Worm (Caenorhabditis elegans) whole organism, L4 larva: ENCODE measurements around the gene F40G9.17.

Experiments
- D1046.2 ChIP-seq: fragments of 200-800 bp; sonication (Bioruptor generic); IDR thresholded peaks from 2 replicates; pipeline ENCODE4 v1.3.6; 2022; ENCODE audit warnings: missing genetic modification characterization, missing compliant biosample characterization
- F44E2.7 ChIP-seq: fragments of 200-800 bp; sonication (Bioruptor generic); IDR thresholded peaks from 2 replicates; pipeline ENCODE4 v2.1.2; 2022; ENCODE audit warnings: missing genetic modification characterization, missing compliant biosample characterization
- R02D3.7 ChIP-seq: fragments of 150-350 bp; sonication (generic microtip); optimal IDR thresholded peaks from 3 replicates; lab custom pipeline; 2014; ENCODE audit warnings: missing biosample characterization, missing genetic modification characterization
- Y105C5A.15 ChIP-seq: fragments of 200-800 bp; sonication (Bioruptor generic); IDR thresholded peaks from 2 replicates; pipeline ENCODE4 v1.3.6; 2022; ENCODE audit warnings: missing genetic modification characterization, missing compliant biosample characterization
- Y48G9A.11 ChIP-seq: fragments of 200-800 bp; sonication (Bioruptor generic); IDR thresholded peaks from 2 replicates; pipeline ENCODE4 v1.3.6; 2022; ENCODE audit warnings: missing genetic modification reagents, missing genetic modification characterization, missing compliant biosample characterization
- Y5F2A.4 ChIP-seq: fragments of 200-800 bp; sonication (Bioruptor generic); optimal IDR thresholded peaks from 2 replicates; lab custom pipeline; 2018; ENCODE audit warnings: mild to moderate bottlenecking, missing genetic modification characterization, missing compliant biosample characterization
- Y75B8A.6 ChIP-seq: fragments of 200-800 bp; sonication (Bioruptor generic); IDR thresholded peaks from 2 replicates; pipeline ENCODE4 v1.3.6; 2022; ENCODE audit warnings: missing genetic modification reagents, missing genetic modification characterization, missing compliant biosample characterization
- ZK337.2 ChIP-seq: fragments of 200-800 bp; sonication (Bioruptor generic); IDR thresholded peaks from 2 replicates; pipeline ENCODE4 v1.3.6; 2022; ENCODE audit warnings: missing genetic modification reagents, missing genetic modification characterization, missing compliant biosample characterization
- aha-1 ChIP-seq: fragments of 150-350 bp; peaks from one replicate; lab custom pipeline; 2014; ENCODE audit warnings: missing biosample characterization, missing genetic modification characterization
- ama-1 ChIP-seq: fragments of 150-350 bp; optimal IDR thresholded peaks from 2 replicates; lab custom pipeline; 2014; ENCODE audit warnings: inconsistent platforms, mixed read lengths
- attf-4 ChIP-seq: sonication (generic microtip); optimal IDR thresholded peaks from 3 replicates; lab custom pipeline; 2017; ENCODE audit warnings: missing biosample characterization, missing genetic modification characterization
- ceh-44 ChIP-seq: fragments of 200-800 bp; sonication (Bioruptor generic); IDR thresholded peaks from 2 replicates; pipeline ENCODE4 v1.3.6; 2022; ENCODE audit warnings: missing genetic modification reagents, missing genetic modification characterization, missing compliant biosample characterization
- cey-2 ChIP-seq: sonication (generic microtip); optimal IDR thresholded peaks from 3 replicates; lab custom pipeline; 2017; ENCODE audit warnings: missing genetic modification characterization, mild to moderate bottlenecking, missing compliant biosample characterization, antibody characterized with exemption, borderline replicate concordance; ENCODE audit not compliant: insufficient read depth
- daf-12 ChIP-seq: fragments of 150-350 bp; optimal IDR thresholded peaks from 2 replicates; lab custom pipeline; 2014; ENCODE audit warnings: missing biosample characterization, missing genetic modification reagents, missing genetic modification characterization
- daf-19 ChIP-seq: fragments of 200-800 bp; sonication (Bioruptor generic); conservative IDR thresholded peaks from 2 replicates; pipeline ENCODE4 v1.3.6; 2022; ENCODE audit warnings: missing genetic modification characterization, missing compliant biosample characterization
- dmd-9 ChIP-seq: fragments of 200-800 bp; sonication (Bioruptor generic); IDR thresholded peaks from 2 replicates; pipeline ENCODE4 v1.3.6; 2022; ENCODE audit warnings: missing genetic modification reagents, missing genetic modification characterization, missing compliant biosample characterization
- duxl-1 ChIP-seq: sonication (generic microtip); optimal IDR thresholded peaks from 2 replicates; lab custom pipeline; 2016; ENCODE audit warnings: mild to moderate bottlenecking, missing genetic modification characterization, moderate library complexity, missing compliant biosample characterization; ENCODE audit not compliant: poor library complexity
- egl-27 ChIP-seq: sonication (generic microtip); optimal IDR thresholded peaks from 3 replicates; lab custom pipeline; 2017; ENCODE audit warnings: missing biosample characterization, missing genetic modification reagents, missing genetic modification characterization
- egl-43 ChIP-seq: fragments of 200-800 bp; sonication (Bioruptor generic); IDR thresholded peaks from 2 replicates; pipeline ENCODE4 v1.3.6; 2022; ENCODE audit warnings: missing genetic modification reagents, missing genetic modification characterization, missing compliant biosample characterization
- gei-8 ChIP-seq: fragments of 200-800 bp; sonication (Bioruptor generic); optimal IDR thresholded peaks from 2 replicates; lab custom pipeline; 2018; ENCODE audit warnings: mild to moderate bottlenecking, missing genetic modification characterization, missing compliant biosample characterization
- hlh-30 ChIP-seq: sonication (generic microtip); optimal IDR thresholded peaks from 2 replicates; lab custom pipeline; 2017; ENCODE audit warnings: antibody characterized with exemption, mild to moderate bottlenecking, missing genetic modification characterization, missing compliant biosample characterization; ENCODE audit not compliant: insufficient read depth
- hmg-1.1 ChIP-seq: fragments of 200-800 bp; sonication (Bioruptor generic); IDR thresholded peaks from 2 replicates; pipeline ENCODE4 v1.3.6; 2022; ENCODE audit warnings: missing genetic modification reagents, missing genetic modification characterization, missing compliant biosample characterization
- lim-7 ChIP-seq: fragments of 200-800 bp; sonication (Bioruptor generic); IDR thresholded peaks from 2 replicates; pipeline ENCODE4 v1.3.6; 2022; ENCODE audit warnings: missing genetic modification characterization, missing compliant biosample characterization
- lin-1 ChIP-seq: fragments of 200-800 bp; sonication (Bioruptor generic); IDR thresholded peaks from 2 replicates; pipeline ENCODE4 v1.3.6; 2022; ENCODE audit warnings: missing genetic modification reagents, missing genetic modification characterization, missing compliant biosample characterization
- lin-15B ChIP-seq: fragments of 150-350 bp; sonication (generic microtip); optimal IDR thresholded peaks from 3 replicates; lab custom pipeline; 2014; ENCODE audit warnings: missing biosample characterization, missing genetic modification characterization
- lin-39 ChIP-seq: fragments of 150-350 bp; optimal IDR thresholded peaks from 2 replicates; lab custom pipeline; 2014; ENCODE audit warnings: missing biosample characterization, missing genetic modification reagents, missing genetic modification characterization
- lir-3 ChIP-seq: sonication (generic microtip); optimal IDR thresholded peaks from 2 replicates; lab custom pipeline; 2016; ENCODE audit warnings: mild to moderate bottlenecking, missing genetic modification characterization, missing compliant biosample characterization
- madf-5 ChIP-seq, 2 experiments: fragments of 200-800 bp; sonication (Bioruptor generic); IDR thresholded peaks; 2 replicates each; pipeline ENCODE4 v1.3.6; 2022; ENCODE audit warnings: missing compliant biosample characterization in 2 of 2, missing genetic modification characterization in 2 of 2
- madf-9 ChIP-seq: fragments of 200-800 bp; sonication (Bioruptor generic); conservative IDR thresholded peaks from 2 replicates; pipeline ENCODE4 v1.3.6; 2022; ENCODE audit warnings: missing genetic modification reagents, missing genetic modification characterization, missing compliant biosample characterization
- mdl-1 ChIP-seq, 2 experiments: fragments of 150-350 bp in 1 of 2; sonication (generic microtip) in 1 of 2; optimal IDR thresholded peaks; 2 replicates each; lab custom pipeline; 2014 to 2017; ENCODE audit warnings: missing biosample characterization in 2 of 2, missing genetic modification characterization in 2 of 2
- mxl-3 ChIP-seq: fragments of 200-800 bp; sonication (Bioruptor generic); optimal IDR thresholded peaks from 2 replicates; lab custom pipeline; 2018; ENCODE audit warnings: mild to moderate bottlenecking, missing genetic modification characterization, missing compliant biosample characterization
- nhr-102 ChIP-seq: sonication (generic microtip); optimal IDR thresholded peaks from 2 replicates; lab custom pipeline; 2016; ENCODE audit warnings: mild to moderate bottlenecking, missing genetic modification characterization, moderate library complexity, missing compliant biosample characterization
- nhr-111 ChIP-seq: fragments of 200-800 bp; sonication (Bioruptor generic); optimal IDR thresholded peaks from 2 replicates; lab custom pipeline; 2018; ENCODE audit warnings: mild to moderate bottlenecking, missing genetic modification characterization, missing compliant biosample characterization
- nhr-237 ChIP-seq: sonication (generic microtip); optimal IDR thresholded peaks from 2 replicates; lab custom pipeline; 2017; ENCODE audit warnings: missing biosample characterization, missing genetic modification characterization
- nhr-25 ChIP-seq: sonication (generic microtip); optimal IDR thresholded peaks from 2 replicates; lab custom pipeline; 2017; ENCODE audit warnings: missing genetic modification characterization, mild to moderate bottlenecking, missing compliant biosample characterization, antibody characterized with exemption, moderate library complexity, borderline replicate concordance; ENCODE audit not compliant: insufficient read depth
- nhr-28 ChIP-seq: fragments of 150-350 bp; optimal IDR thresholded peaks from 2 replicates; lab custom pipeline; 2014; ENCODE audit warnings: missing biosample characterization, missing genetic modification characterization
- nhr-41 ChIP-seq: fragments of 200-800 bp; sonication (Bioruptor generic); IDR thresholded peaks from 2 replicates; pipeline ENCODE4 v1.3.6; 2022; ENCODE audit warnings: missing genetic modification reagents, missing genetic modification characterization, missing compliant biosample characterization
- nhr-42 ChIP-seq: fragments of 200-800 bp; sonication (Bioruptor generic); IDR thresholded peaks from 2 replicates; pipeline ENCODE4 v1.3.6; 2022; ENCODE audit warnings: missing genetic modification characterization, missing compliant biosample characterization
- nhr-48 ChIP-seq: sonication (generic microtip); optimal IDR thresholded peaks from 2 replicates; lab custom pipeline; 2016; ENCODE audit warnings: mild to moderate bottlenecking, missing genetic modification characterization, missing compliant biosample characterization
- nhr-77 ChIP-seq: fragments of 150-350 bp; optimal IDR thresholded peaks from 2 replicates; lab custom pipeline; 2014; ENCODE audit warnings: missing biosample characterization, missing genetic modification characterization
- pha-4 ChIP-seq, 2 experiments: fragments of 150-350 bp in 1 of 2; fragments of 200-800 bp in 1 of 2; sonication (Bioruptor generic) in 1 of 2; IDR thresholded peaks in 1 of 2; optimal IDR thresholded peaks in 1 of 2; 2 replicates each; pipeline versions ENCODE4 v1.3.6 to Lab custom; 2014 to 2022; ENCODE audit warnings: missing genetic modification characterization in 2 of 2, missing genetic modification reagents in 2 of 2, missing biosample characterization in 1 of 2, missing compliant biosample characterization in 1 of 2
- php-3 ChIP-seq: fragments of 200-800 bp; sonication (Bioruptor generic); IDR thresholded peaks from 2 replicates; pipeline ENCODE4 v1.3.6; 2022; ENCODE audit warnings: missing genetic modification reagents, missing genetic modification characterization, missing compliant biosample characterization
- pqm-1 ChIP-seq: sonication (generic microtip); optimal IDR thresholded peaks from 2 replicates; lab custom pipeline; 2017; ENCODE audit warnings: missing biosample characterization, missing genetic modification characterization
- saeg-2 ChIP-seq: fragments of 200-800 bp; sonication (Bioruptor generic); IDR thresholded peaks from 2 replicates; pipeline ENCODE4 v1.3.6; 2022; ENCODE audit warnings: missing genetic modification reagents, missing genetic modification characterization, missing compliant biosample characterization
- sdz-12 ChIP-seq: fragments of 200-800 bp; sonication (Bioruptor generic); optimal IDR thresholded peaks from 2 replicates; lab custom pipeline; 2018; ENCODE audit warnings: mild to moderate bottlenecking, missing genetic modification characterization, missing compliant biosample characterization
- set-16 ChIP-seq: fragments of 200-800 bp; sonication (Bioruptor generic); IDR thresholded peaks from 2 replicates; pipeline ENCODE4 v1.3.6; 2022; ENCODE audit warnings: missing genetic modification reagents, missing genetic modification characterization, missing compliant biosample characterization
- snpc-4 ChIP-seq: fragments of 150-350 bp; optimal IDR thresholded peaks from 2 replicates; lab custom pipeline; 2014; ENCODE audit warnings: missing biosample characterization, missing genetic modification characterization
- unc-130 ChIP-seq: sonication (generic microtip); optimal IDR thresholded peaks from 2 replicates; lab custom pipeline; 2016; ENCODE audit warnings: missing genetic modification reagents, missing genetic modification characterization, missing compliant biosample characterization
- zag-1 ChIP-seq: fragments of 150-350 bp; optimal IDR thresholded peaks from 2 replicates; lab custom pipeline; 2014; ENCODE audit warnings: missing biosample characterization, missing genetic modification characterization
- zfp-2 ChIP-seq: sonication (generic microtip); optimal IDR thresholded peaks from 2 replicates; lab custom pipeline; 2016; ENCODE audit warnings: mild to moderate bottlenecking, missing genetic modification characterization, missing compliant biosample characterization
- zfp-3 ChIP-seq: fragments of 200-800 bp; sonication (Bioruptor generic); conservative IDR thresholded peaks from 2 replicates; pipeline ENCODE4 v1.3.6; 2022; ENCODE audit warnings: missing genetic modification reagents, missing genetic modification characterization, missing compliant biosample characterization

Gene F40G9.17

DNA sequence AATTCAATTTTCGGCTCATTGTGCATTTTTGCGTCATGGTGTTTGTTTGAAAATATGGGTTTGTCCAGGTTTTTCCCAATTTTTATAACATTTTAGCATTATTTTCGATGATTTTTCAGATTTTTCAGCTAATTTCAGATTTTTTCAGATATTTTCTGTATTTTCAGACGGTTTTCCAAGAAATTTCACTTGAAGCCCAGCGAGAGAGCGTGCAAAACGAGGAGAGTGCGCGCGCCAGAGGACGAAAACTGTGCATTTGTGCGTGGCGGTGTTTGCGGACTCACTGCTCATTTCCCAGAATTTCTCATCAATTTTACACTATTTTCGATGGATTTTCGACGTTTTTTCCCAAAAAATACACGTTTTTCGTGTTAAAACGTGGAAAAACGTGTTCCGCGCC, 40.9 kb downstream of the F40G9.17 start (continued):
- no peak for TF ChIP-seq gei-8 (GFP tag; lab: Kevin White, UChicago)
- TF ChIP-seq nhr-25 (tag; lab: Kevin White, UChicago) = no peak
- TF ChIP-seq egl-43 = 0 out of 2 replicates have a peak, but pooled peaks have one; percentile 44
- TF ChIP-seq nhr-111 (GFP tag; lab: Kevin White, UChicago) = no peak
- TF ChIP-seq nhr-237 (tag; lab: Kevin White, UChicago) = no peak
- TF ChIP-seq dmd-9 (GFP tag; lab: Robert Waterston, UW) = no peak
- TF ChIP-seq D1046.2 = no peak
- TF ChIP-seq php-3 (GFP tag; lab: Robert Waterston, UW) = no peak
- TF ChIP-seq hmg-1.1 (GFP tag; lab: Robert Waterston, UW) = peak; percentile 65
- TF ChIP-seq lin-15B (tag; lab: Kevin White, UChicago) = no peak
- TF ChIP-seq zag-1 = no peak
- no peak for TF ChIP-seq F44E2.7
- TF ChIP-seq nhr-102 (tag; lab: Kevin White, UChicago) = peak; percentile 54
- TF ChIP-seq mxl-3 = no peak
- no peak for TF ChIP-seq lir-3
- TF ChIP-seq lin-1 (GFP tag; lab: Robert Waterston, UW) = no peak
- no peak for TF ChIP-seq pha-4 (GFP tag; IDR thresholded peaks at IDR 0.05; lab: Robert Waterston, UW)
- TF ChIP-seq pha-4 (tag; optimal IDR thresholded peaks at IDR 0.05; lab: Kevin White, UChicago) = no peak
- no peak for TF ChIP-seq Y75B8A.6 (GFP tag; lab: Robert Waterston, UW)
- no peak for TF ChIP-seq ama-1 (lab: Kevin White, UChicago)
- peak; percentile 34; the same call in 1 of the 2 replicates for TF ChIP-seq Y48G9A.11 (GFP tag; lab: Robert Waterston, UW)
- TF ChIP-seq aha-1 = peak; percentile 5
- TF ChIP-seq daf-19 (GFP tag; lab: Robert Waterston, UW) = no peak
- no peak for TF ChIP-seq ceh-44 (GFP tag; lab: Robert Waterston, UW)
- TF ChIP-seq lin-39 (tag; lab: Kevin White, UChicago) = no peak
- TF ChIP-seq zfp-3 (GFP tag; lab: Robert Waterston, UW) = no peak
- TF ChIP-seq nhr-48 (tag; lab: Kevin White, UChicago) = no peak
- TF ChIP-seq attf-4 (tag; lab: Kevin White, UChicago) = no peak
- TF ChIP-seq ZK337.2 = no peak
- TF ChIP-seq lim-7 = no peak
- TF ChIP-seq madf-5 (GFP tag; IDR thresholded peaks at IDR 0.05; lab: Robert Waterston, UW) = no peak
- no peak for TF ChIP-seq mdl-1 (tag; optimal IDR thresholded peaks at IDR 0.05; lab: Kevin White, UChicago)
- no peak for TF ChIP-seq nhr-28
- TF ChIP-seq Y5F2A.4 (GFP tag; lab: Kevin White, UChicago) = no peak
- TF ChIP-seq nhr-41 = no peak
- no peak for TF ChIP-seq cey-2 (tag; lab: Kevin White, UChicago)
- TF ChIP-seq snpc-4 = no peak
- no peak for TF ChIP-seq daf-12 (tag; lab: Kevin White, UChicago)
- no peak for TF ChIP-seq R02D3.7 (tag; lab: Kevin White, UChicago)
- TF ChIP-seq nhr-42 = peak; percentile 67
- no peak for TF ChIP-seq set-16
- TF ChIP-seq madf-9 (GFP tag; lab: Robert Waterston, UW) = 0 out of 2 replicates have a peak, but pooled peaks have one; percentile 25
- no peak for TF ChIP-seq saeg-2 (GFP tag; lab: Robert Waterston, UW)
- TF ChIP-seq duxl-1 (tag; lab: Kevin White, UChicago) = no peak
- TF ChIP-seq Y105C5A.15 (GFP tag; lab: Robert Waterston, UW) = 0 out of 2 replicates have a peak, but pooled peaks have one; percentile 22
- peak; percentile 25 for TF ChIP-seq unc-130 (GFP tag; lab: Kevin White, UChicago)
- no peak for TF ChIP-seq egl-27 (tag; lab: Kevin White, UChicago)
- no peak for TF ChIP-seq zfp-2 (tag; lab: Kevin White, UChicago)
- no peak for TF ChIP-seq hlh-30 (tag; lab: Kevin White, UChicago)
- no peak for TF ChIP-seq nhr-77 (tag; lab: Kevin White, UChicago)
- no peak for TF ChIP-seq pqm-1
- peak; percentile 50 for TF ChIP-seq sdz-12 (GFP tag; lab: Kevin White, UChicago)
